Worm (Caenorhabditis elegans): ENCODE data around the gene trr-1.

ce11 chrII:11657079-11657478 is 18.6 kb downstream of the trr-1 start, which contains the start of gene nep-1:
- TF ChIP-seq lin-13 (tag; optimal IDR thresholded peaks at IDR 0.05) (no peak), M03D4.4 (tag; optimal IDR thresholded peaks at IDR 0.05) (no peak)

All from whole organism, mixed stage, embryonic.